Fruit fly (Drosophila melanogaster) whole organism, embryonic: ENCODE results near the gene CG15347.

Experiments
- Atf-2 ChIP-seq: fragments of 200-800 bp; sonication (Bioruptor generic); optimal IDR thresholded peaks from 2 replicates; lab custom pipeline; 2016; ENCODE audit warnings: missing biosample characterization, missing genetic modification characterization
- CG10462 ChIP-seq: fragments of 200-800 bp; sonication (Bioruptor generic); optimal IDR thresholded peaks from 2 replicates; lab custom pipeline; 2016; ENCODE audit warnings: missing biosample characterization, missing genetic modification characterization
- CG10654 ChIP-seq: fragments of 200-800 bp; sonication (Bioruptor generic); optimal IDR thresholded peaks from 2 replicates; lab custom pipeline; 2016; ENCODE audit warnings: missing biosample characterization, missing genetic modification characterization
- CG10979 ChIP-seq: fragments of 200-800 bp; sonication (Bioruptor generic); optimal IDR thresholded peaks from 2 replicates; lab custom pipeline; 2018; ENCODE audit warnings: missing biosample characterization, mild to moderate bottlenecking, missing genetic modification characterization, moderate library complexity
- CG11696 ChIP-seq: fragments of 200-800 bp; sonication (Bioruptor generic); IDR thresholded peaks from 2 replicates; pipeline ENCODE4 v1.3.6; 2022; ENCODE audit warnings: missing biosample characterization, missing genetic modification characterization
- CG12391 ChIP-seq: fragments of 200-800 bp; sonication (Bioruptor generic); optimal IDR thresholded peaks from 3 replicates; lab custom pipeline; 2018; ENCODE audit warnings: missing biosample characterization, mild to moderate bottlenecking, missing genetic modification characterization, moderate library complexity
- CG15073 ChIP-seq: fragments of 200-800 bp; sonication (Bioruptor generic); optimal IDR thresholded peaks from 2 replicates; lab custom pipeline; 2016; ENCODE audit warnings: missing biosample characterization, missing genetic modification characterization
- CG16863 ChIP-seq: fragments of 200-800 bp; sonication (Bioruptor generic); optimal IDR thresholded peaks from 3 replicates; lab custom pipeline; 2016; ENCODE audit warnings: missing biosample characterization, missing genetic modification characterization
- CG17359 ChIP-seq: fragments of 200-800 bp; sonication (Bioruptor generic); optimal IDR thresholded peaks from 3 replicates; lab custom pipeline; 2018; ENCODE audit warnings: missing biosample characterization, mild to moderate bottlenecking, missing genetic modification characterization, moderate library complexity
- CG18262 ChIP-seq: fragments of 200-800 bp; optimal IDR thresholded peaks from 3 replicates; lab custom pipeline; 2019; ENCODE audit warnings: missing biosample characterization, mild to moderate bottlenecking, missing genetic modification characterization, moderate library complexity
- CG18599 ChIP-seq: fragments of 200-800 bp; sonication (Bioruptor generic); optimal IDR thresholded peaks from 3 replicates; lab custom pipeline; 2017; ENCODE audit warnings: missing biosample characterization, missing genetic modification characterization, mild to moderate bottlenecking, moderate library complexity, missing genetic modification reagents
- CG2678 ChIP-seq: fragments of 200-800 bp; sonication (Bioruptor generic); optimal IDR thresholded peaks from 3 replicates; lab custom pipeline; 2019; ENCODE audit warnings: missing biosample characterization, mild to moderate bottlenecking, missing genetic modification characterization, moderate library complexity
- CG31388 ChIP-seq: fragments of 200-800 bp; sonication (Bioruptor generic); optimal IDR thresholded peaks from 2 replicates; lab custom pipeline; 2016; ENCODE audit warnings: missing biosample characterization, missing genetic modification characterization
- CG32532 ChIP-seq: fragments of 200-800 bp; sonication (Bioruptor generic); IDR thresholded peaks from 2 replicates; pipeline ENCODE4 v1.3.6; 2022; ENCODE audit warnings: missing biosample characterization, missing genetic modification characterization
- CG4360 ChIP-seq: fragments of 200-800 bp; sonication (Bioruptor generic); IDR thresholded peaks from 2 replicates; pipeline ENCODE4 v1.3.6; 2022; ENCODE audit warnings: missing biosample characterization, missing genetic modification characterization
- CG4854 ChIP-seq: fragments of 200-800 bp; sonication (Bioruptor generic); optimal IDR thresholded peaks from 2 replicates; lab custom pipeline; 2016; ENCODE audit warnings: missing biosample characterization, missing genetic modification characterization, inconsistent platforms
- CG6272 ChIP-seq: fragments of 200-800 bp; sonication (Bioruptor generic); IDR thresholded peaks from 2 replicates; pipeline ENCODE4 v1.3.6; 2022; ENCODE audit warnings: missing biosample characterization, missing genetic modification characterization
- CG7372 ChIP-seq: fragments of 200-800 bp; sonication (Bioruptor generic); IDR thresholded peaks from 2 replicates; pipeline ENCODE4 v1.3.6; 2022; ENCODE audit warnings: missing biosample characterization, missing genetic modification characterization
- CG7839 ChIP-seq: fragments of 200-800 bp; sonication (Bioruptor generic); optimal IDR thresholded peaks from 3 replicates; lab custom pipeline; 2018; ENCODE audit warnings: missing biosample characterization, mild to moderate bottlenecking, missing genetic modification characterization, moderate library complexity
- CG8944 ChIP-seq: fragments of 200-800 bp; sonication (Bioruptor generic); optimal IDR thresholded peaks from 3 replicates; lab custom pipeline; 2016; ENCODE audit warnings: missing biosample characterization, missing genetic modification characterization
- CG9609 ChIP-seq: fragments of 200-800 bp; sonication (Bioruptor generic); optimal IDR thresholded peaks from 3 replicates; lab custom pipeline; 2016; ENCODE audit warnings: missing biosample characterization, missing genetic modification characterization
- CG9932 ChIP-seq: fragments of 200-800 bp; sonication (Bioruptor generic); IDR thresholded peaks from 2 replicates; pipeline ENCODE4 v1.3.6; 2022; ENCODE audit warnings: missing biosample characterization, missing genetic modification characterization
- CHES-1-like ChIP-seq: fragments of 200-800 bp; sonication (Bioruptor generic); optimal IDR thresholded peaks from 2 replicates; lab custom pipeline; 2016; ENCODE audit warnings: missing biosample characterization, missing genetic modification characterization
- E2f1 ChIP-seq: fragments of 200-800 bp; sonication (Bioruptor generic); IDR thresholded peaks from 2 replicates; pipeline ENCODE4 v1.3.6; 2022; ENCODE audit warnings: missing biosample characterization, missing genetic modification characterization
- Gug ChIP-seq: fragments of 200-800 bp; sonication (Bioruptor generic); IDR thresholded peaks from 4 replicates; pipeline ENCODE4 v1.3.6; 2022; ENCODE audit warnings: missing biosample characterization, missing genetic modification characterization
- HLH54F ChIP-seq: fragments of 200-800 bp; sonication (Bioruptor generic); optimal IDR thresholded peaks from 3 replicates; lab custom pipeline; 2016; ENCODE audit warnings: missing biosample characterization, missing genetic modification characterization
- Hmr ChIP-seq: fragments of 200-800 bp; sonication (Bioruptor generic); optimal IDR thresholded peaks from 3 replicates; lab custom pipeline; 2017; ENCODE audit warnings: mild to moderate bottlenecking, missing biosample characterization, missing genetic modification reagents, missing genetic modification characterization
- Med ChIP-seq: fragments of 200-800 bp; sonication (Bioruptor generic); peaks from one replicate; lab custom pipeline; 2016; ENCODE audit warnings: missing biosample characterization, missing genetic modification characterization, mild to moderate bottlenecking, inconsistent platforms, moderate library complexity
- Optix ChIP-seq: fragments of 200-800 bp; sonication (Bioruptor generic); IDR thresholded peaks from 3 replicates; pipeline ENCODE4 v1.3.6; 2022; ENCODE audit warnings: missing biosample characterization, missing genetic modification characterization
- Pdp1 ChIP-seq, 2 experiments: fragments of 200-800 bp; sonication (Bioruptor generic); optimal IDR thresholded peaks; 3 replicates each; lab custom pipeline; 2016; ENCODE audit warnings: missing biosample characterization in 2 of 2, missing genetic modification characterization in 2 of 2, mild to moderate bottlenecking in 1 of 2, moderate library complexity in 1 of 2
- Ptx1 ChIP-seq: fragments of 200-800 bp; sonication (Bioruptor generic); IDR thresholded peaks from 2 replicates; pipeline ENCODE4 v1.3.6; 2022; ENCODE audit warnings: missing biosample characterization, missing genetic modification characterization
- Rfx ChIP-seq: fragments of 200-800 bp; sonication (Bioruptor generic); IDR thresholded peaks from 2 replicates; pipeline ENCODE4 v1.3.6; 2022; ENCODE audit warnings: missing biosample characterization, missing genetic modification characterization
- Scr ChIP-seq: fragments of 200-800 bp; sonication (Bioruptor generic); IDR thresholded peaks from 2 replicates; pipeline ENCODE4 v1.3.6; 2022; ENCODE audit warnings: missing biosample characterization, missing genetic modification characterization; ENCODE audit not compliant: partially characterized antibody
- Sox100B ChIP-seq: fragments of 200-800 bp; sonication (Bioruptor generic); optimal IDR thresholded peaks from 3 replicates; lab custom pipeline; 2018; ENCODE audit warnings: missing biosample characterization, mild to moderate bottlenecking, missing genetic modification characterization
- dmrt99B ChIP-seq: fragments of 200-800 bp; sonication (Bioruptor generic); optimal IDR thresholded peaks from 2 replicates; lab custom pipeline; 2018; ENCODE audit warnings: missing biosample characterization, mild to moderate bottlenecking, missing genetic modification characterization, moderate library complexity
- fu2 ChIP-seq: fragments of 200-800 bp; sonication (Bioruptor generic); optimal IDR thresholded peaks from 2 replicates; lab custom pipeline; 2016; ENCODE audit warnings: missing biosample characterization, missing genetic modification characterization
- ham ChIP-seq: fragments of 200-800 bp; sonication (Bioruptor generic); IDR thresholded peaks from 2 replicates; pipeline ENCODE4 v1.3.6; 2022; ENCODE audit warnings: missing biosample characterization, missing genetic modification characterization
- jing ChIP-seq: fragments of 200-800 bp; sonication (Bioruptor generic); optimal IDR thresholded peaks from 2 replicates; lab custom pipeline; 2018; ENCODE audit warnings: missing biosample characterization, mild to moderate bottlenecking, missing genetic modification characterization
- lab ChIP-seq: fragments of 200-800 bp; sonication (Bioruptor generic); optimal IDR thresholded peaks from 3 replicates; lab custom pipeline; 2017; ENCODE audit warnings: missing biosample characterization, missing genetic modification characterization, mild to moderate bottlenecking, moderate library complexity, missing genetic modification reagents
- lov ChIP-seq, 2 experiments: fragments of 200-800 bp in 1 of 2; fragments of >200 bp in 1 of 2; sonication (Bioruptor generic) in 1 of 2; IDR thresholded peaks in 1 of 2; optimal IDR thresholded peaks in 1 of 2; 2 replicates in 1 of 2; 3 replicates in 1 of 2; pipeline versions ENCODE4 v1.3.6 to Lab custom; 2017 to 2022; ENCODE audit warnings: missing biosample characterization in 1 of 2, missing genetic modification characterization in 1 of 2
- nom ChIP-seq: fragments of 200-800 bp; sonication (Bioruptor generic); optimal IDR thresholded peaks from 2 replicates; lab custom pipeline; 2017; ENCODE audit warnings: missing biosample characterization, missing genetic modification characterization, mild to moderate bottlenecking, moderate library complexity, missing genetic modification reagents
- pum ChIP-seq: fragments of 200-800 bp; sonication (Bioruptor generic); optimal IDR thresholded peaks from 2 replicates; lab custom pipeline; 2016; ENCODE audit warnings: missing biosample characterization, missing genetic modification characterization
- row ChIP-seq: fragments of 200-800 bp; sonication (Bioruptor generic); IDR thresholded peaks from 3 replicates; pipeline ENCODE4 v1.3.6; 2022; ENCODE audit warnings: missing biosample characterization, missing genetic modification characterization
- salm ChIP-seq: fragments of 200-800 bp; sonication (Bioruptor generic); optimal IDR thresholded peaks from 2 replicates; lab custom pipeline; 2018; ENCODE audit warnings: missing biosample characterization, mild to moderate bottlenecking, missing genetic modification characterization
- shn ChIP-seq: fragments of 200-800 bp; sonication (Bioruptor generic); optimal IDR thresholded peaks from 3 replicates; lab custom pipeline; 2016; ENCODE audit warnings: missing biosample characterization, missing genetic modification characterization
- slbo ChIP-seq: fragments of 200-800 bp; sonication (Bioruptor generic); IDR thresholded peaks from 2 replicates; pipeline ENCODE4 v1.3.6; 2022; ENCODE audit warnings: missing biosample characterization, missing genetic modification characterization
- tio ChIP-seq: fragments of 200-800 bp; sonication (Bioruptor generic); optimal IDR thresholded peaks from 2 replicates; lab custom pipeline; 2017; ENCODE audit warnings: missing biosample characterization, missing genetic modification characterization, inconsistent platforms
- tup ChIP-seq: fragments of 200-800 bp; sonication (Bioruptor generic); optimal IDR thresholded peaks from 2 replicates; lab custom pipeline; 2016; ENCODE audit warnings: missing biosample characterization, mild to moderate bottlenecking, missing genetic modification characterization, moderate library complexity
- zen2 ChIP-seq: fragments of 200-800 bp; sonication (Bioruptor generic); IDR thresholded peaks from 3 replicates; pipeline ENCODE4 v1.3.6; 2022; ENCODE audit warnings: missing biosample characterization, missing genetic modification characterization; ENCODE audit not compliant: partially characterized antibody

Gene CG15347

dm6 chrX:8491452-8492046, 30.9 kb upstream of the CG15347 start (continued):
- peak; percentile 34; the same call in 1 of the 2 replicates for TF ChIP-seq Rfx (GFP tag; lab: Robert Waterston, UW)
- peak; percentile 33 for TF ChIP-seq dmrt99B (tag; lab: Kevin White, UChicago)
- 0 out of 2 replicates have a peak, but pooled peaks have one; percentile 12 for TF ChIP-seq CG6272
- TF ChIP-seq CG12391 (tag; lab: Kevin White, UChicago) = peak; percentile 5
- TF ChIP-seq CG10654 (GFP tag; lab: Kevin White, UChicago) = no peak
- TF ChIP-seq CG17359 (tag; lab: Kevin White, UChicago) = peak; percentile 23
- TF ChIP-seq nom (GFP tag; lab: Kevin White, UChicago) = peak; percentile 28
- TF ChIP-seq row = 0 out of 3 replicates have a peak, but pooled peaks have one; percentile 32
- no peak for TF ChIP-seq jing (GFP tag; lab: Kevin White, UChicago)
- TF ChIP-seq fu2 (GFP tag; lab: Kevin White, UChicago) = peak; percentile 14
- peak; percentile 85 for TF ChIP-seq Med (GFP tag; lab: Kevin White, UChicago)
- TF ChIP-seq CG9932 (GFP tag; lab: Robert Waterston, UW) = peak; percentile 25; the same call in 1 of the 2 replicates
- TF ChIP-seq Atf-2 = peak; percentile 28
- no peak for TF ChIP-seq ham (GFP tag; lab: Robert Waterston, UW)
- no peak for TF ChIP-seq E2f1
- TF ChIP-seq CG32532 (GFP tag; lab: Robert Waterston, UW) = peak; percentile 37; the same call in 1 of the 2 replicates
- no peak for TF ChIP-seq tup (GFP tag; lab: Kevin White, UChicago)
- peak; percentile 18 for TF ChIP-seq HLH54F (GFP tag; lab: Kevin White, UChicago)
- no peak for TF ChIP-seq lov (optimal IDR thresholded peaks at IDR 0.05; lab: Kevin White, UChicago)
- TF ChIP-seq lov (GFP tag; IDR thresholded peaks at IDR 0.05; lab: Robert Waterston, UW) = no peak
- TF ChIP-seq tio (GFP tag; lab: Kevin White, UChicago) = peak; percentile 38
- peak; percentile 4 for TF ChIP-seq pum (GFP tag; lab: Kevin White, UChicago)
- TF ChIP-seq CHES-1-like (GFP tag; lab: Kevin White, UChicago) = peak; percentile 28
- TF ChIP-seq CG18262 = peak; percentile 30
- TF ChIP-seq CG18599 = peak; percentile 13
- TF ChIP-seq Gug (GFP tag; lab: Robert Waterston, UW) = peak; percentile 27; the same call in 1 of the 4 replicates
- peak; percentile 39; the same call in 1 of the 2 replicates for TF ChIP-seq Ptx1
- peak; percentile 17 for TF ChIP-seq CG10462 (GFP tag; lab: Kevin White, UChicago)
- 0 out of 3 replicates have a peak, but pooled peaks have one; percentile 21 for TF ChIP-seq Optix
- no peak for TF ChIP-seq salm
- peak; percentile 13 for TF ChIP-seq Hmr (GFP tag; lab: Kevin White, UChicago)
- peak; percentile 16 for TF ChIP-seq CG8944 (GFP tag; lab: Kevin White, UChicago)
- TF ChIP-seq CG10979 (tag; lab: Kevin White, UChicago) = peak; percentile 14
- peak; percentile 24 for TF ChIP-seq CG7839 (tag; lab: Kevin White, UChicago)
- TF ChIP-seq CG31388 (GFP tag; lab: Kevin White, UChicago) = no peak
- TF ChIP-seq CG9609 (GFP tag; lab: Kevin White, UChicago) = peak; percentile 6
- TF ChIP-seq CG2678 (tag; lab: Kevin White, UChicago) = peak; percentile 14
- peak; percentile 14 for TF ChIP-seq lab (GFP tag; lab: Kevin White, UChicago)
- no peak for TF ChIP-seq zen2 (GFP tag; lab: Robert Waterston, UW)
- TF ChIP-seq Pdp1 (GFP tag; optimal IDR thresholded peaks at IDR 0.05; lab: Kevin White, UChicago) = peak; percentile 17 to 18
- TF ChIP-seq Sox100B (GFP tag; lab: Kevin White, UChicago) = peak; percentile 17
- no peak for TF ChIP-seq CG11696 (GFP tag; lab: Robert Waterston, UW)
- TF ChIP-seq CG4360 (GFP tag; lab: Robert Waterston, UW) = 0 out of 2 replicates have a peak, but pooled peaks have one; percentile 12
- TF ChIP-seq CG16863 (GFP tag; lab: Kevin White, UChicago) = peak; percentile 34
- no peak for TF ChIP-seq Scr (GFP tag; lab: Robert Waterston, UW)
- no peak for TF ChIP-seq CG4854
- peak; percentile 53; the same call in 1 of the 2 replicates for TF ChIP-seq slbo (GFP tag; lab: Robert Waterston, UW)
- peak; percentile 98 for TF ChIP-seq CG15073 (GFP tag; lab: Kevin White, UChicago)
- peak; percentile 32 for TF ChIP-seq shn (GFP tag; lab: Kevin White, UChicago)
- TF ChIP-seq CG7372 (GFP tag; lab: Robert Waterston, UW) = no peak
